Fruit fly (Drosophila melanogaster) whole organism, embryonic: ENCODE results near the gene CG16758.

Experiments used
- Ada2b ChIP-seq: fragments of 200-800 bp; sonication (Bioruptor generic); IDR thresholded peaks from 2 replicates; pipeline ENCODE4 v1.3.6; 2022; ENCODE audit warnings: missing biosample characterization, missing genetic modification characterization
- Atf-2 ChIP-seq: fragments of 200-800 bp; sonication (Bioruptor generic); optimal IDR thresholded peaks from 2 replicates; lab custom pipeline; 2016; ENCODE audit warnings: missing biosample characterization, missing genetic modification characterization
- Atf6 ChIP-seq: fragments of 200-800 bp; sonication (Bioruptor generic); IDR thresholded peaks from 2 replicates; pipeline ENCODE4 v1.3.6; 2022; ENCODE audit warnings: missing biosample characterization, missing genetic modification characterization
- B-H1 ChIP-seq: fragments of 200-800 bp; sonication (Bioruptor generic); IDR thresholded peaks from 3 replicates; pipeline ENCODE4 v1.3.6; 2022; ENCODE audit warnings: missing biosample characterization, missing genetic modification characterization
- CG10209 ChIP-seq: fragments of 200-800 bp; sonication (Bioruptor generic); optimal IDR thresholded peaks from 3 replicates; lab custom pipeline; 2017; ENCODE audit warnings: missing biosample characterization, mild to moderate bottlenecking, missing genetic modification characterization, missing genetic modification reagents
- CG10462 ChIP-seq: fragments of 200-800 bp; sonication (Bioruptor generic); optimal IDR thresholded peaks from 2 replicates; lab custom pipeline; 2016; ENCODE audit warnings: missing biosample characterization, missing genetic modification characterization
- CG11398 ChIP-seq: fragments of 200-800 bp; sonication (Bioruptor generic); optimal IDR thresholded peaks from 2 replicates; lab custom pipeline; 2016; ENCODE audit warnings: missing biosample characterization, missing genetic modification characterization
- CG11695 ChIP-seq: fragments of 200-800 bp; sonication (Bioruptor generic); IDR thresholded peaks from 3 replicates; pipeline ENCODE4 v1.3.6; 2022; ENCODE audit warnings: missing biosample characterization, missing genetic modification characterization
- CG12769 ChIP-seq: fragments of 200-800 bp; sonication (Bioruptor generic); optimal IDR thresholded peaks from 2 replicates; lab custom pipeline; 2019; ENCODE audit warnings: missing biosample characterization, mild to moderate bottlenecking, missing genetic modification characterization, moderate library complexity
- CG13287 ChIP-seq: fragments of 200-800 bp; sonication (Bioruptor generic); IDR thresholded peaks from 2 replicates; pipeline ENCODE4 v1.3.6; 2022; ENCODE audit warnings: missing biosample characterization, missing genetic modification characterization; ENCODE audit not compliant: partially characterized antibody
- CG14050 ChIP-seq: fragments of 200-800 bp; sonication (Bioruptor generic); IDR thresholded peaks from 3 replicates; pipeline ENCODE4 v1.3.6; 2022; ENCODE audit warnings: missing biosample characterization, missing genetic modification characterization
- CG15514 ChIP-seq: fragments of 200-800 bp; sonication (Bioruptor generic); optimal IDR thresholded peaks from 3 replicates; lab custom pipeline; 2017; ENCODE audit warnings: missing biosample characterization, missing genetic modification characterization, mild to moderate bottlenecking, moderate library complexity, missing genetic modification reagents
- CG16863 ChIP-seq: fragments of 200-800 bp; sonication (Bioruptor generic); optimal IDR thresholded peaks from 3 replicates; lab custom pipeline; 2016; ENCODE audit warnings: missing biosample characterization, missing genetic modification characterization
- CG17359 ChIP-seq: fragments of 200-800 bp; sonication (Bioruptor generic); optimal IDR thresholded peaks from 3 replicates; lab custom pipeline; 2018; ENCODE audit warnings: missing biosample characterization, mild to moderate bottlenecking, missing genetic modification characterization, moderate library complexity
- CG18011 ChIP-seq: fragments of 200-800 bp; sonication (Bioruptor generic); optimal IDR thresholded peaks from 2 replicates; lab custom pipeline; 2017; ENCODE audit warnings: missing biosample characterization, missing genetic modification characterization, mild to moderate bottlenecking, moderate library complexity, missing genotype
- CG2116 ChIP-seq: fragments of 200-800 bp; sonication (Bioruptor generic); optimal IDR thresholded peaks from 3 replicates; lab custom pipeline; 2018; ENCODE audit warnings: missing biosample characterization, mild to moderate bottlenecking, missing genetic modification characterization
- CG2129 ChIP-seq: fragments of 200-800 bp; sonication (Bioruptor generic); IDR thresholded peaks from 2 replicates; pipeline ENCODE4 v1.3.6; 2022; ENCODE audit warnings: missing biosample characterization, missing genetic modification characterization; ENCODE audit not compliant: partially characterized antibody
- CG3065 ChIP-seq: fragments of 200-800 bp; sonication (Bioruptor generic); optimal IDR thresholded peaks from 2 replicates; lab custom pipeline; 2016; ENCODE audit warnings: missing biosample characterization, missing genetic modification characterization
- CG4730 ChIP-seq: fragments of 200-800 bp; sonication (Bioruptor generic); IDR thresholded peaks from 2 replicates; pipeline ENCODE4 v1.3.6; 2022; ENCODE audit warnings: missing biosample characterization, missing genetic modification characterization
- CG6689 ChIP-seq: fragments of 200-800 bp; sonication (Bioruptor generic); IDR thresholded peaks from 2 replicates; pipeline ENCODE4 v1.3.6; 2022; ENCODE audit warnings: missing biosample characterization, missing genetic modification characterization
- CG8089 ChIP-seq: fragments of 200-800 bp; sonication (Bioruptor generic); optimal IDR thresholded peaks from 3 replicates; lab custom pipeline; 2016; ENCODE audit warnings: missing biosample characterization, missing genetic modification characterization
- CG8765 ChIP-seq: fragments of 200-800 bp; sonication (Bioruptor generic); IDR thresholded peaks from 2 replicates; pipeline ENCODE4 v1.3.6; 2022; ENCODE audit warnings: missing biosample characterization, missing genetic modification characterization
- CG9817 ChIP-seq: fragments of 200-800 bp; sonication (Bioruptor generic); optimal IDR thresholded peaks from 2 replicates; lab custom pipeline; 2018; ENCODE audit warnings: missing biosample characterization, mild to moderate bottlenecking, missing genetic modification characterization, moderate library complexity
- CHES-1-like ChIP-seq: fragments of 200-800 bp; sonication (Bioruptor generic); optimal IDR thresholded peaks from 2 replicates; lab custom pipeline; 2016; ENCODE audit warnings: missing biosample characterization, missing genetic modification characterization
- CoRest ChIP-seq: fragments of 200-800 bp; sonication (Bioruptor generic); optimal IDR thresholded peaks from 3 replicates; lab custom pipeline; 2018; ENCODE audit warnings: missing biosample characterization, mild to moderate bottlenecking, missing genetic modification characterization, moderate library complexity
- Dip3 ChIP-seq: fragments of 200-800 bp; sonication (Bioruptor generic); optimal IDR thresholded peaks from 3 replicates; lab custom pipeline; 2016; ENCODE audit warnings: missing biosample characterization, missing genetic modification characterization
- Drgx ChIP-seq: fragments of 200-800 bp; sonication (Bioruptor generic); IDR thresholded peaks from 2 replicates; pipeline ENCODE4 v1.3.6; 2022; ENCODE audit warnings: missing biosample characterization, missing genetic modification characterization
- E2f1 ChIP-seq: fragments of 200-800 bp; sonication (Bioruptor generic); IDR thresholded peaks from 2 replicates; pipeline ENCODE4 v1.3.6; 2022; ENCODE audit warnings: missing biosample characterization, missing genetic modification characterization
- HmgZ ChIP-seq: fragments of 200-800 bp; sonication (Bioruptor generic); optimal IDR thresholded peaks from 2 replicates; lab custom pipeline; 2018; ENCODE audit warnings: missing biosample characterization, mild to moderate bottlenecking, missing genetic modification characterization
- Hr3 ChIP-seq: fragments of 200-800 bp; sonication (Bioruptor generic); optimal IDR thresholded peaks from 3 replicates; lab custom pipeline; 2016; ENCODE audit warnings: missing biosample characterization, missing genetic modification characterization
- NC2α ChIP-seq: fragments of 200-800 bp; sonication (Bioruptor generic); optimal IDR thresholded peaks from 2 replicates; lab custom pipeline; 2016; ENCODE audit warnings: missing biosample characterization, missing genetic modification characterization
- Nf-YB ChIP-seq: fragments of 200-800 bp; sonication (Bioruptor generic); optimal IDR thresholded peaks from 3 replicates; lab custom pipeline; 2019; ENCODE audit warnings: missing biosample characterization, mild to moderate bottlenecking, missing genetic modification characterization, moderate library complexity
- Rfx ChIP-seq: fragments of 200-800 bp; sonication (Bioruptor generic); IDR thresholded peaks from 2 replicates; pipeline ENCODE4 v1.3.6; 2022; ENCODE audit warnings: missing biosample characterization, missing genetic modification characterization
- Spps ChIP-seq: fragments of 200-800 bp; sonication (Bioruptor generic); optimal IDR thresholded peaks from 2 replicates; lab custom pipeline; 2018; ENCODE audit warnings: missing biosample characterization, mild to moderate bottlenecking, missing genetic modification characterization
- TFAM ChIP-seq: fragments of 200-800 bp; sonication (Bioruptor generic); optimal IDR thresholded peaks from 2 replicates; lab custom pipeline; 2017; ENCODE audit warnings: missing biosample characterization, missing genetic modification characterization, inconsistent platforms
- ab ChIP-seq: fragments of 200-800 bp; sonication (Bioruptor generic); optimal IDR thresholded peaks from 2 replicates; lab custom pipeline; 2016; ENCODE audit warnings: missing biosample characterization, missing genetic modification characterization
- ase ChIP-seq: fragments of 200-800 bp; sonication (Bioruptor generic); IDR thresholded peaks from 3 replicates; pipeline ENCODE4 v1.3.6; 2022; ENCODE audit warnings: missing biosample characterization, missing genetic modification characterization
- dm ChIP-seq: fragments of 200-800 bp; sonication (Bioruptor generic); optimal IDR thresholded peaks from 3 replicates; lab custom pipeline; 2016; ENCODE audit warnings: missing biosample characterization, missing genetic modification characterization
- dmrt99B ChIP-seq: fragments of 200-800 bp; sonication (Bioruptor generic); optimal IDR thresholded peaks from 2 replicates; lab custom pipeline; 2018; ENCODE audit warnings: missing biosample characterization, mild to moderate bottlenecking, missing genetic modification characterization, moderate library complexity
- ham ChIP-seq: fragments of 200-800 bp; sonication (Bioruptor generic); IDR thresholded peaks from 2 replicates; pipeline ENCODE4 v1.3.6; 2022; ENCODE audit warnings: missing biosample characterization, missing genetic modification characterization
- luna ChIP-seq: fragments of 200-800 bp; sonication (Bioruptor generic); optimal IDR thresholded peaks from 2 replicates; lab custom pipeline; 2016; ENCODE audit warnings: missing biosample characterization, missing genetic modification characterization
- nmo ChIP-seq: fragments of 200-800 bp; sonication (Bioruptor generic); optimal IDR thresholded peaks from 2 replicates; lab custom pipeline; 2018; ENCODE audit warnings: missing biosample characterization, mild to moderate bottlenecking, missing genetic modification characterization, moderate library complexity
- pros ChIP-seq: fragments of 200-800 bp; sonication (Bioruptor generic); optimal IDR thresholded peaks from 3 replicates; lab custom pipeline; 2019; ENCODE audit warnings: missing biosample characterization, mild to moderate bottlenecking, missing genetic modification characterization, moderate library complexity
- pzg ChIP-seq: fragments of 200-800 bp; sonication (Bioruptor generic); optimal IDR thresholded peaks from 3 replicates; lab custom pipeline; 2018; ENCODE audit warnings: missing biosample characterization, mild to moderate bottlenecking, missing genetic modification characterization, moderate library complexity
- repo ChIP-seq: fragments of 200-800 bp; sonication (Bioruptor generic); optimal IDR thresholded peaks from 2 replicates; lab custom pipeline; 2016; ENCODE audit warnings: missing biosample characterization, missing genetic modification characterization
- rib ChIP-seq: fragments of 200-800 bp; sonication (Bioruptor generic); IDR thresholded peaks from 2 replicates; pipeline ENCODE4 v1.3.6; 2022; ENCODE audit warnings: missing biosample characterization, missing genetic modification characterization
- sna ChIP-seq: fragments of 200-800 bp; sonication (Bioruptor generic); IDR thresholded peaks from 2 replicates; pipeline ENCODE4 v1.3.6; 2022; ENCODE audit warnings: missing biosample characterization, missing genetic modification characterization; ENCODE audit not compliant: partially characterized antibody
- stwl ChIP-seq: fragments of 200-800 bp; sonication (Bioruptor generic); optimal IDR thresholded peaks from 3 replicates; lab custom pipeline; 2018; ENCODE audit warnings: missing biosample characterization, mild to moderate bottlenecking, missing genetic modification characterization, moderate library complexity
- zf30C ChIP-seq: fragments of 200-800 bp; sonication (Bioruptor generic); optimal IDR thresholded peaks from 3 replicates; lab custom pipeline; 2018; ENCODE audit warnings: missing biosample characterization, mild to moderate bottlenecking, missing genetic modification characterization

The CG16758 gene

dm6 chr3L:2531386-2532176, 28.2 kb upstream of the CG16758 start (continued):
- peak; percentile 96 for TF ChIP-seq zf30C (GFP tag; lab: Kevin White, UChicago)
- TF ChIP-seq ab (GFP tag; lab: Kevin White, UChicago), result peak; percentile 80
- peak; percentile 37 for TF ChIP-seq CG11398 (GFP tag; lab: Kevin White, UChicago)
- peak; percentile 80 for TF ChIP-seq HmgZ (tag; lab: Kevin White, UChicago)
- TF ChIP-seq sna (GFP tag; lab: Robert Waterston, UW), result no peak
- TF ChIP-seq CG4730 (GFP tag; lab: Robert Waterston, UW), result peak; percentile 67
- peak; percentile 68 for TF ChIP-seq Drgx (GFP tag; lab: Robert Waterston, UW)
- TF ChIP-seq CG6689 (GFP tag; lab: Robert Waterston, UW), result peak; percentile 46; the same call in 1 of the 2 replicates
- TF ChIP-seq CG11695 (GFP tag; lab: Robert Waterston, UW), result peak; percentile 62
- peak; percentile 57 for TF ChIP-seq CG9817
- peak; percentile 51; the same call in 2 of the 3 replicates for TF ChIP-seq CG14050
- peak; percentile 72 for TF ChIP-seq CG10209 (GFP tag; lab: Kevin White, UChicago)
- peak; percentile 64 for TF ChIP-seq Atf6 (GFP tag; lab: Robert Waterston, UW)
- peak; percentile 25 for TF ChIP-seq CG12769 (tag; lab: Kevin White, UChicago)
- TF ChIP-seq dm (GFP tag; lab: Kevin White, UChicago), result peak; percentile 37
- no peak for TF ChIP-seq CG16863 (GFP tag; lab: Kevin White, UChicago)
- TF ChIP-seq CHES-1-like (GFP tag; lab: Kevin White, UChicago), result no peak
- TF ChIP-seq ham, result no peak
- peak; percentile 45 for TF ChIP-seq CG8089
- no peak for TF ChIP-seq TFAM (GFP tag; lab: Kevin White, UChicago)
- TF ChIP-seq luna (GFP tag; lab: Kevin White, UChicago), result no peak
- TF ChIP-seq CG10462 (GFP tag; lab: Kevin White, UChicago), result peak; percentile 28
- peak; percentile 60 for TF ChIP-seq CoRest
- TF ChIP-seq CG2129, result no peak
- TF ChIP-seq CG2116 (GFP tag; lab: Kevin White, UChicago), result peak; percentile 48
- TF ChIP-seq CG18011 (GFP tag; lab: Kevin White, UChicago), result peak; percentile 22
- TF ChIP-seq rib (GFP tag; lab: Robert Waterston, UW), result peak; percentile 52
- no peak for TF ChIP-seq pros
- TF ChIP-seq Nf-YB (GFP tag; lab: Kevin White, UChicago), result peak; percentile 72
- peak; percentile 23 for TF ChIP-seq repo (GFP tag; lab: Kevin White, UChicago)
- TF ChIP-seq NC2α, result no peak
- TF ChIP-seq nmo (GFP tag; lab: Kevin White, UChicago), result peak; percentile 69
- TF ChIP-seq E2f1 (GFP tag; lab: Robert Waterston, UW), result peak; percentile 72
- TF ChIP-seq ase (GFP tag; lab: Robert Waterston, UW), result peak; percentile 72; the same call in 2 of the 3 replicates
- TF ChIP-seq Dip3 (GFP tag; lab: Kevin White, UChicago), result peak; percentile 11
- peak; percentile 55 for TF ChIP-seq CG17359 (tag; lab: Kevin White, UChicago)
- TF ChIP-seq CG15514 (GFP tag; lab: Kevin White, UChicago), result peak; percentile 78
- peak; percentile 6 for TF ChIP-seq Spps (tag; lab: Kevin White, UChicago)
- TF ChIP-seq B-H1 (GFP tag; lab: Robert Waterston, UW), result peak; percentile 72
- peak; percentile 91 for TF ChIP-seq Rfx
- peak; percentile 44 for TF ChIP-seq pzg (GFP tag; lab: Kevin White, UChicago)
- peak; percentile 80 for TF ChIP-seq Ada2b (GFP tag; lab: Robert Waterston, UW)
- TF ChIP-seq CG8765 (GFP tag; lab: Robert Waterston, UW), result peak; percentile 72
- peak; percentile 35 for TF ChIP-seq Hr3 (GFP tag; lab: Kevin White, UChicago)
- peak; percentile 68 for TF ChIP-seq CG3065 (GFP tag; lab: Kevin White, UChicago)
- TF ChIP-seq dmrt99B (tag; lab: Kevin White, UChicago), result peak; percentile 61
- peak; percentile 34 for TF ChIP-seq Atf-2 (GFP tag; lab: Kevin White, UChicago)
- TF ChIP-seq stwl (tag; lab: Kevin White, UChicago), result peak; percentile 81
- TF ChIP-seq CG13287 (GFP tag; lab: Robert Waterston, UW), result no peak; the same call in 1 of the 2 replicates
